Worm (Caenorhabditis elegans): ENCODE results near the gene srj-14.

ce11 chrV:7343522-7343921 is 26.0 kb upstream of the srj-14 start, which contains the start of gene srh-244:
- no peak for TF ChIP-seq nhr-12 (tag; optimal IDR thresholded peaks at IDR 0.05)
- TF ChIP-seq F13H6.1 (tag; optimal IDR thresholded peaks at IDR 0.05), result no peak
- no peak for TF ChIP-seq aly-2 (tag; optimal IDR thresholded peaks at IDR 0.05)
- no peak for TF ChIP-seq ztf-11 (tag; optimal IDR thresholded peaks at IDR 0.05)
- no peak for TF ChIP-seq sma-3 (GFP tag; optimal IDR thresholded peaks at IDR 0.05)
- TF ChIP-seq C34F6.9 (tag; optimal IDR thresholded peaks at IDR 0.05), result no peak
- TF ChIP-seq zag-1 (tag; optimal IDR thresholded peaks at IDR 0.05), result no peak
- no peak for TF ChIP-seq unc-55 (GFP tag; optimal IDR thresholded peaks at IDR 0.05)
- TF ChIP-seq unc-62 (GFP tag; optimal IDR thresholded peaks at IDR 0.05), result no peak
- no peak for TF ChIP-seq snpc-4 (tag; optimal IDR thresholded peaks at IDR 0.05)
- no peak for TF ChIP-seq nhr-6 (tag; optimal IDR thresholded peaks at IDR 0.05)
- TF ChIP-seq lin-39 (tag; optimal IDR thresholded peaks at IDR 0.05), result no peak
